Worm (Caenorhabditis elegans): ENCODE results near the gene F59A6.12.

DNA sequence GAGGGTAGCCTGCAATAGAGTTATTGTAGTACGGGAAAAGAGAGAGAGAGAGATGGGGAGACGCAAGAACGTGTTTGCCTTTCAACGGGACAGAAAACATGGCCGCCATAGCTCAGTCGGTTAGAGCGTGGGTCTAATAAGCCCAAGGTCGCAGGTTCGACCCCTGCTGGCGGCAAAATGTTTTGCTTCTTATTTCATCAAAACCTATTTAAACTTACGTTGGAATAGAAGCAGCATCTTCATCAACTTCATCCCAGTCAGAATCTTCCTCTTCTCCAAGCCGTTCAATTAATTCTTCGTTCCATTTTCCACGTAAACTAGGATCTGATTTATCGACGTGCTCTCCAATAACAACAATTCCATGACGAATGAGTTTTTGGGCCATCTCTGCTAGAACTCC lies 20.8 kb upstream of the F59A6.12 start:
- TF ChIP-seq F13H6.1 (tag; optimal IDR thresholded peaks at IDR 0.05) (peak; percentile 86), dmd-4 (tag; optimal IDR thresholded peaks at IDR 0.05; ENCODE audit: borderline replicate concordance) (peak; percentile 55), unc-55 (GFP tag; optimal IDR thresholded peaks at IDR 0.05) (no peak), elt-2 (tag; optimal IDR thresholded peaks at IDR 0.05) (peak; percentile 100), ceh-14 (tag; optimal IDR thresholded peaks at IDR 0.05) (peak; percentile 77), tbx-7 (tag; optimal IDR thresholded peaks at IDR 0.05) (peak; percentile 7)
